Worm (Caenorhabditis elegans) whole organism, L4 larva: Measurements from ENCODE around the gene rga-5.

Experiments used
- F49E8.2 ChIP-seq: sonication (generic microtip); optimal IDR thresholded peaks from 2 replicates; lab custom pipeline; 2016; ENCODE audit warnings: missing compliant biosample characterization, mild to moderate bottlenecking, missing genetic modification characterization, borderline replicate concordance
- R02D3.7 ChIP-seq: fragments of 150-350 bp; sonication (generic microtip); optimal IDR thresholded peaks from 3 replicates; lab custom pipeline; 2014; ENCODE audit warnings: missing biosample characterization, missing genetic modification characterization
- T20F7.1 ChIP-seq: fragments of 200-800 bp; sonication (Bioruptor generic); optimal IDR thresholded peaks from 2 replicates; lab custom pipeline; 2018; ENCODE audit warnings: mild to moderate bottlenecking, missing genetic modification characterization, missing compliant biosample characterization
- T26A8.4 ChIP-seq: fragments of 200-800 bp; sonication (Bioruptor generic); IDR thresholded peaks from 2 replicates; pipeline ENCODE4 v1.3.6; 2022; ENCODE audit warnings: missing genetic modification characterization, missing compliant biosample characterization
- Y48G9A.11 ChIP-seq: fragments of 200-800 bp; sonication (Bioruptor generic); IDR thresholded peaks from 2 replicates; pipeline ENCODE4 v1.3.6; 2022; ENCODE audit warnings: missing genetic modification reagents, missing genetic modification characterization, missing compliant biosample characterization
- Y75B8A.6 ChIP-seq: fragments of 200-800 bp; sonication (Bioruptor generic); IDR thresholded peaks from 2 replicates; pipeline ENCODE4 v1.3.6; 2022; ENCODE audit warnings: missing genetic modification reagents, missing genetic modification characterization, missing compliant biosample characterization
- ZK337.2 ChIP-seq: fragments of 200-800 bp; sonication (Bioruptor generic); IDR thresholded peaks from 2 replicates; pipeline ENCODE4 v1.3.6; 2022; ENCODE audit warnings: missing genetic modification reagents, missing genetic modification characterization, missing compliant biosample characterization
- ZK546.5 ChIP-seq, 2 experiments: sonication (generic microtip); optimal IDR thresholded peaks; 2 replicates each; lab custom pipeline; 2017; ENCODE audit warnings: missing biosample characterization in 2 of 2, missing genetic modification characterization in 2 of 2
- aha-1 ChIP-seq: fragments of 150-350 bp; peaks from one replicate; lab custom pipeline; 2014; ENCODE audit warnings: missing biosample characterization, missing genetic modification characterization
- ama-1 ChIP-seq: fragments of 150-350 bp; optimal IDR thresholded peaks from 2 replicates; lab custom pipeline; 2014; ENCODE audit warnings: inconsistent platforms, mixed read lengths
- arid-1 ChIP-seq: fragments of 200-800 bp; sonication (Bioruptor generic); conservative IDR thresholded peaks from 2 replicates; pipeline ENCODE4 v1.3.6; 2022; ENCODE audit warnings: missing genetic modification reagents, missing genetic modification characterization, missing compliant biosample characterization
- attf-4 ChIP-seq: sonication (generic microtip); optimal IDR thresholded peaks from 3 replicates; lab custom pipeline; 2017; ENCODE audit warnings: missing biosample characterization, missing genetic modification characterization
- ceh-20 ChIP-seq: fragments of 200-800 bp; sonication (Bioruptor generic); IDR thresholded peaks from 2 replicates; pipeline ENCODE4 v1.3.6; 2022; ENCODE audit warnings: missing genetic modification reagents, missing genetic modification characterization, missing compliant biosample characterization
- ceh-82 ChIP-seq: sonication (generic microtip); optimal IDR thresholded peaks from 2 replicates; lab custom pipeline; 2017; ENCODE audit warnings: missing biosample characterization, missing genetic modification characterization
- daf-16 ChIP-seq, 3 experiments: sonication (generic microtip); optimal IDR thresholded peaks; 2 replicates each; lab custom pipeline; 2016 to 2017; ENCODE audit warnings: missing genetic modification characterization in 3 of 3, missing genetic modification reagents in 3 of 3, mild to moderate bottlenecking in 2 of 3, missing compliant biosample characterization in 2 of 3, missing biosample characterization in 1 of 3, moderate library complexity in 1 of 3
- dpl-1 ChIP-seq: fragments of 150-350 bp; optimal IDR thresholded peaks from 2 replicates; lab custom pipeline; 2014; ENCODE audit warnings: missing biosample characterization, missing genetic modification reagents, missing genetic modification characterization
- dve-1 ChIP-seq: sonication (generic microtip); optimal IDR thresholded peaks from 2 replicates; lab custom pipeline; 2017; ENCODE audit warnings: antibody characterized with exemption, mild to moderate bottlenecking, missing genetic modification characterization, missing compliant biosample characterization; ENCODE audit not compliant: insufficient read depth
- egl-43 ChIP-seq: fragments of 200-800 bp; sonication (Bioruptor generic); IDR thresholded peaks from 2 replicates; pipeline ENCODE4 v1.3.6; 2022; ENCODE audit warnings: missing genetic modification reagents, missing genetic modification characterization, missing compliant biosample characterization
- fos-1 ChIP-seq: fragments of 150-350 bp; optimal IDR thresholded peaks from 2 replicates; lab custom pipeline; 2014; ENCODE audit warnings: missing biosample characterization, missing genetic modification characterization
- hif-1 ChIP-seq, 2 experiments: sonication (generic microtip); optimal IDR thresholded peaks; 2 replicates each; lab custom pipeline; 2016 to 2017; ENCODE audit warnings: missing compliant biosample characterization in 2 of 2, missing genetic modification characterization in 2 of 2, missing genetic modification reagents in 2 of 2, missing genotype in 2 of 2, mild to moderate bottlenecking in 1 of 2
- hlh-11 ChIP-seq: fragments of 200-800 bp; sonication (Bioruptor generic); optimal IDR thresholded peaks from 2 replicates; lab custom pipeline; 2018; ENCODE audit warnings: mild to moderate bottlenecking, missing genetic modification characterization, missing compliant biosample characterization
- hlh-30 ChIP-seq: sonication (generic microtip); optimal IDR thresholded peaks from 2 replicates; lab custom pipeline; 2017; ENCODE audit warnings: antibody characterized with exemption, mild to moderate bottlenecking, missing genetic modification characterization, missing compliant biosample characterization; ENCODE audit not compliant: insufficient read depth
- lin-13 ChIP-seq: fragments of 150-350 bp; optimal IDR thresholded peaks from 2 replicates; lab custom pipeline; 2014; ENCODE audit warnings: missing biosample characterization, missing genetic modification reagents, missing genetic modification characterization
- lin-38 ChIP-seq: fragments of 200-800 bp; sonication (Bioruptor generic); IDR thresholded peaks from 2 replicates; pipeline ENCODE4 v1.3.6; 2022; ENCODE audit warnings: missing genetic modification reagents, missing genetic modification characterization, missing compliant biosample characterization
- lin-39 ChIP-seq: fragments of 150-350 bp; optimal IDR thresholded peaks from 2 replicates; lab custom pipeline; 2014; ENCODE audit warnings: missing biosample characterization, missing genetic modification reagents, missing genetic modification characterization
- lsy-2 ChIP-seq, 2 experiments: fragments of 150-350 bp in 1 of 2; sonication (generic microtip) in 1 of 2; optimal IDR thresholded peaks; 2 replicates each; lab custom pipeline; 2014 to 2017; ENCODE audit warnings: missing biosample characterization in 2 of 2, missing genetic modification characterization in 2 of 2
- mep-1 ChIP-seq: fragments of 150-350 bp; sonication (generic microtip); optimal IDR thresholded peaks from 3 replicates; lab custom pipeline; 2014; ENCODE audit warnings: missing biosample characterization, missing genetic modification characterization
- mxl-2 ChIP-seq: fragments of 200-800 bp; sonication (Bioruptor generic); conservative IDR thresholded peaks from 2 replicates; pipeline ENCODE4 v1.3.6; 2022; ENCODE audit warnings: missing genetic modification reagents, missing genetic modification characterization, missing compliant biosample characterization
- nhr-102 ChIP-seq: sonication (generic microtip); optimal IDR thresholded peaks from 2 replicates; lab custom pipeline; 2016; ENCODE audit warnings: mild to moderate bottlenecking, missing genetic modification characterization, moderate library complexity, missing compliant biosample characterization
- nhr-11 ChIP-seq: fragments of 150-350 bp; optimal IDR thresholded peaks from 2 replicates; lab custom pipeline; 2014; ENCODE audit warnings: missing biosample characterization, missing genetic modification characterization
- nhr-41 ChIP-seq: fragments of 200-800 bp; sonication (Bioruptor generic); IDR thresholded peaks from 2 replicates; pipeline ENCODE4 v1.3.6; 2022; ENCODE audit warnings: missing genetic modification reagents, missing genetic modification characterization, missing compliant biosample characterization
- pha-4 ChIP-seq, 2 experiments: fragments of 150-350 bp in 1 of 2; fragments of 200-800 bp in 1 of 2; sonication (Bioruptor generic) in 1 of 2; IDR thresholded peaks in 1 of 2; optimal IDR thresholded peaks in 1 of 2; 2 replicates each; pipeline versions ENCODE4 v1.3.6 to Lab custom; 2014 to 2022; ENCODE audit warnings: missing genetic modification characterization in 2 of 2, missing genetic modification reagents in 2 of 2, missing biosample characterization in 1 of 2, missing compliant biosample characterization in 1 of 2
- pqm-1 ChIP-seq: sonication (generic microtip); optimal IDR thresholded peaks from 2 replicates; lab custom pipeline; 2017; ENCODE audit warnings: missing biosample characterization, missing genetic modification characterization
- saeg-2 ChIP-seq: fragments of 200-800 bp; sonication (Bioruptor generic); IDR thresholded peaks from 2 replicates; pipeline ENCODE4 v1.3.6; 2022; ENCODE audit warnings: missing genetic modification reagents, missing genetic modification characterization, missing compliant biosample characterization
- sdz-12 ChIP-seq: fragments of 200-800 bp; sonication (Bioruptor generic); optimal IDR thresholded peaks from 2 replicates; lab custom pipeline; 2018; ENCODE audit warnings: mild to moderate bottlenecking, missing genetic modification characterization, missing compliant biosample characterization
- snpc-1.2 ChIP-seq: fragments of 200-800 bp; sonication (Bioruptor generic); IDR thresholded peaks from 2 replicates; pipeline ENCODE4 v1.3.6; 2022; ENCODE audit warnings: missing genetic modification reagents, missing genetic modification characterization, missing compliant biosample characterization
- spr-1 ChIP-seq: sonication (generic microtip); optimal IDR thresholded peaks from 2 replicates; lab custom pipeline; 2016; ENCODE audit warnings: mild to moderate bottlenecking, missing genetic modification characterization, missing compliant biosample characterization
- unc-130 ChIP-seq: sonication (generic microtip); optimal IDR thresholded peaks from 2 replicates; lab custom pipeline; 2016; ENCODE audit warnings: missing genetic modification reagents, missing genetic modification characterization, missing compliant biosample characterization
- unc-62 ChIP-seq, 3 experiments: fragments of 150-350 bp in 1 of 3; sonication (generic microtip); optimal IDR thresholded peaks in 2 of 3; peaks in 1 of 3; 1 replicate in 1 of 3; 2 replicates in 2 of 3; lab custom pipeline; 2014 to 2017; ENCODE audit warnings: missing biosample characterization in 3 of 3, missing genetic modification characterization in 3 of 3, missing genetic modification reagents in 3 of 3, missing genotype in 1 of 3
- zfp-3 ChIP-seq: fragments of 200-800 bp; sonication (Bioruptor generic); conservative IDR thresholded peaks from 2 replicates; pipeline ENCODE4 v1.3.6; 2022; ENCODE audit warnings: missing genetic modification reagents, missing genetic modification characterization, missing compliant biosample characterization

Gene rga-5

DNA sequence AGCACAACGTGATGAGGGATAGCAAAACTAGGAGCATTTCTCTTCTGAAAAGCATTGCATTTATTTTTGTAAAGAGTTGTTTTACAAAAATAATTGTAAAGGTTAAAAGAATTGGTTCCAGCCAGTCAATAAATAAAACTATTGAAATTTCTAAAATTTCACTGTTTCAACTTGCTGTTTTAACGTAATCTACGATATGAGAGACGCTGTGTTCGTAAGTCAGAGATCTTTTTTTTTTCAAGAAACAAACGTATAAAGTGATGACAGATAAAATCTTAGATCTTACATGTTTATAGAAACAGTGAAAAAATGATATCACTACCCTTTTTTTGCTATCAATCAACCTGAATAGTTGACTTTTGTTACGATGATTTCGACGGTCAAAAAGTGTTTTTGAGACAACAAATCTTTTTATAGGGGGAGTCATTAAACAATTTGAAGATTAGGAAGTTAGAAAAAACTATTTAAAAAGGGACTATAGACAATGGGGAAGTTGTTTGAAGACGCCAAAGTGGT lies 29.8 kb upstream of the rga-5 start, which contains the start of gene Y45F10D.6:
Gene Y45F10D.6 (minus strand): TSS at position 51 of the 516 bp plus-strand sequence.
- TF ChIP-seq nhr-102 (no peak), mxl-2 (GFP tag; lab: Robert Waterston, UW) (no peak), fos-1 (no peak), ceh-82 (tag; lab: Kevin White, UChicago) (no peak)

ce11 chrIV:13807724-13808123 lies 20.0 kb upstream of the rga-5 start, which contains the start of gene Y45F10D.14:
Y45F10D.14 (minus strand) TSS chrIV:13807824.
- TF ChIP-seq unc-62 (GFP tag; optimal IDR thresholded peaks at IDR 0.05 in 1 of 2; lab: Kevin White, UChicago), result peak in 1 of 2 experiments; percentile 7
- no peak for TF ChIP-seq unc-62 (tag; optimal IDR thresholded peaks at IDR 0.05; lab: Kevin White, UChicago)
- no peak for TF ChIP-seq daf-16 (GFP tag; optimal IDR thresholded peaks at IDR 0.05; lab: Kevin White, UChicago)
- no peak for TF ChIP-seq daf-16 (tag; optimal IDR thresholded peaks at IDR 0.05; lab: Kevin White, UChicago)
- peak; percentile 74 for TF ChIP-seq aha-1

- TF ChIP-seq lin-38, result 0 out of 2 replicates have a peak, but pooled peaks have one; percentile 20
- peak; percentile 93 for TF ChIP-seq snpc-1.2 (GFP tag; lab: Robert Waterston, UW)
- peak; percentile 13 for TF ChIP-seq F49E8.2 (tag; lab: Kevin White, UChicago)
- TF ChIP-seq, all 104 proteins: peak for 3; not testable (repeated sequence) for 101
Observed at ce11 chrIV:13814477-13814876, 13.2 kb upstream of the rga-5 start.

DNA sequence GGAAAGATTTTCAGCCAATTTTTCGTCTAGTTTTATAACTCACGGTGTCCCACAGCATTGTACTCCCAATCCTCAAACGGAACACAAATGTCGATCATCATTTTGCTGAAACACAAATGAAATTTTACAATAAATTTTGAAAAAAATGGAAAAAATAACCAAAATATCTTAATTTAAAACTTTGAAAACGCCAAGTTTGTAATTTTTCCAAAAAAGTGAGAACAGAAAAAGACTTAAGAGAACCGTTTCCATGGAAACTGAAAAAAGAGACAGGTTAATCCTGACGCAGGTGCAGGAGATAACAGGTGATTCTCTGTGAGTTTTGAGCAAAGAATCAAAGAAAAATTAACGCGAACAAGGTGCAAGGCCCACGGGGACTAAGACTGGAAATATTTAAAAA lies 6.8 kb upstream of the rga-5 start, which contains the start of gene Y45F10D.15:
Gene Y45F10D.15 (minus strand): TSS at position 101 of the 400 bp plus-strand sequence.
- TF ChIP-seq lsy-2 (tag; optimal IDR thresholded peaks at IDR 0.05; lab: Kevin White, UChicago), result no peak
- TF ChIP-seq attf-4 (tag; lab: Kevin White, UChicago), result no peak
- TF ChIP-seq, all 104 proteins: peak for 0

DNA sequence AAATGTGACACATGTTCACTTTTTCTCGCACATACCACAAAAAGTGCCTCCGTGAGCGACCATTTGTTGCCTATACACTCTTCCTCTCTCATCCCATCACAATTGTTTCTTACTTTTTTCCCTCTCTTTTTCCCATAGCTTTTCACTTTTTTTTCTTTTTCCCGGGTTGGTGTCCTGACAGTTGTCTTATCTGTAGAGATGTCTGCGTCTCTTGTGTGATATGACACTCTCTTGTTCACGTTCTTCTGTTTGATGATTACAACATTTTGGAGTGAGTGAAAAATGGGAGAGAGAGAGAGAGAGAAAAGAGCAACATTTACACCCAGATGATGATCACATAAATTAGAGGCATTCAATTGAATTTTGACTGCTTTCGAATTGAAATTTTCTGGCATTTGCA lies 1.3 kb upstream of the rga-5 start:
- TF ChIP-seq daf-16 (GFP tag; optimal IDR thresholded peaks at IDR 0.05; lab: Kevin White, UChicago) (peak in 1 of 2 experiments; percentile 85), daf-16 (tag; optimal IDR thresholded peaks at IDR 0.05; lab: Kevin White, UChicago) (peak; percentile 83), pha-4 (GFP tag; IDR thresholded peaks at IDR 0.05; lab: Robert Waterston, UW) (no peak), pha-4 (tag; optimal IDR thresholded peaks at IDR 0.05; lab: Kevin White, UChicago) (peak; percentile 1), hif-1 (tag; optimal IDR thresholded peaks at IDR 0.05; lab: Kevin White, UChicago) (no peak), ZK337.2 (no peak), arid-1 (GFP tag; lab: Robert Waterston, UW) (no peak), lin-13 (peak; percentile 5), dpl-1 (GFP tag; lab: Kevin White, UChicago) (peak; percentile 38), sdz-12 (no peak), hlh-30 (tag; lab: Kevin White, UChicago) (peak; percentile 74), dve-1 (peak; percentile 93), hlh-11 (tag; lab: Kevin White, UChicago) (peak; percentile 93), lin-39 (no peak), fos-1 (no peak), zfp-3 (GFP tag; lab: Robert Waterston, UW) (no peak), nhr-11 (tag; lab: Kevin White, UChicago) (peak; percentile 51), R02D3.7 (tag; lab: Kevin White, UChicago) (no peak), unc-130 (GFP tag; lab: Kevin White, UChicago) (no peak), pqm-1 (tag; lab: Kevin White, UChicago) (peak; percentile 78), mep-1 (tag; lab: Kevin White, UChicago) (peak; percentile 64), ama-1 (lab: Kevin White, UChicago) (no peak), Y48G9A.11 (GFP tag; lab: Robert Waterston, UW) (no peak), Y75B8A.6 (GFP tag; lab: Robert Waterston, UW) (no peak), egl-43 (GFP tag; lab: Robert Waterston, UW) (no peak), saeg-2 (GFP tag; lab: Robert Waterston, UW) (no peak), nhr-41 (GFP tag; lab: Robert Waterston, UW) (no peak), ZK546.5 (tag; optimal IDR thresholded peaks at IDR 0.05; lab: Kevin White, UChicago) (no peak), ceh-82 (tag; lab: Kevin White, UChicago) (no peak), T26A8.4 (no peak), T20F7.1 (GFP tag; lab: Kevin White, UChicago) (peak; percentile 18), spr-1 (tag; lab: Kevin White, UChicago) (peak; percentile 37), ceh-20 (GFP tag; lab: Robert Waterston, UW) (no peak)
